Worm (Caenorhabditis elegans): ENCODE measurements around the gene C01G10.6.

- TF ChIP-seq unc-62 (GFP tag; optimal IDR thresholded peaks at IDR 0.05), result no peak
- TF ChIP-seq tbx-2 (tag; optimal IDR thresholded peaks at IDR 0.05), result no peak
- TF ChIP-seq hmg-11 (tag; optimal IDR thresholded peaks at IDR 0.05), result no peak
- no peak for TF ChIP-seq nhr-237 (tag; optimal IDR thresholded peaks at IDR 0.05)
- no peak for TF ChIP-seq elt-1 (tag; optimal IDR thresholded peaks at IDR 0.05)
- no peak for TF ChIP-seq nhr-76 (tag; optimal IDR thresholded peaks at IDR 0.05)
- TF ChIP-seq lin-39 (tag; optimal IDR thresholded peaks at IDR 0.05), result no peak
- no peak for TF ChIP-seq nhr-28 (tag; optimal IDR thresholded peaks at IDR 0.05)
Observed at ce11 chrV:15078560-15078959, 8.9 kb upstream of the C01G10.6 start.
